Fruit fly (Drosophila melanogaster) Kc167 (cell line): ENCODE measurements around the gene CG4914.

Experiments used
- Myc ChIP-seq: fragments of >200 bp; optimal IDR thresholded peaks from 2 replicates; lab custom pipeline; 2017; ENCODE audit warnings: missing external identifiers
- h ChIP-seq: fragments of >200 bp; optimal IDR thresholded peaks from 3 replicates; lab custom pipeline; 2018; ENCODE audit warnings: missing external identifiers
- insv ChIP-seq: fragments of >200 bp; optimal IDR thresholded peaks from 3 replicates; lab custom pipeline; 2018; ENCODE audit warnings: missing external identifiers
- ttk ChIP-seq: sonication (Bioruptor generic); optimal IDR thresholded peaks from 2 replicates; lab custom pipeline; 2017; ENCODE audit warnings: missing external identifiers

DNA sequence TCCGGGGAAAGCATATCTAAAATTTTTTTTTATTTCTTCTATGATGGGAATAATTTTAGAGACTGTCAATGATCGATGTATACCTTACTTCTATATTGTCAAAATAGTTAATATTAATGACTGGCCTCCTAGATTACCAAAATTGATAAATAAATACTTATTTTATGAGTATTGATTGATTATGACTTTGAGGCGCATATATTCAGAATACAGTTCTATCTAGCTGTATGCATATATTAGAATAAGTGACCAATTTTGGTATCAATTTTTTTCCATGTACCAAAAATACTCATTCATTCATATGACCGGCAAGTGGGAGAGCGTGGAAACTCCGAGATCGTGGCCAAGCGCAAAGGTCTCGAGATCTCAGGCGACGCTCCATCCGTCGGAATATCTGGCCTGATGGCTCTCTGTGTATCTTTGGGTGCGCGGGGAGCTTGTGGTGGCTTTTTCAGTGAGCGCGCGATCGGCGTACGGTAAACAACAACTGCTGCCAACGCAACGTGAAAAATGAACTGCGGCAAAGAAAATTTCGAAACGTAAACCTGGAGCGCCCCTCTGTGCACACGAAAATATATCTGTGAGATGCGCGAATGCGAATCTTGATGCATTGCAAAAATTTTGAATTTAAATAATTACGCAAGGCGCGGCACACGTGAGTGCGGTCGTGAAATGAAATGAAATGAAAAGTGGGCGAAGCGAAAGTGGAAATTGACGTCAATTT, 5.4 kb downstream of the CG4914 start, which contains the start of the genes CG43121 and ome:
- TF ChIP-seq Myc (no peak), insv (no peak), h (lab: Kevin White, UChicago) (no peak), ttk (lab: Kevin White, UChicago) (no peak)
